Fruit fly (Drosophila melanogaster) whole organism, prepupa: ENCODE data around the gene hfp.
A peak's percentile ranks its signal among the peaks of the same experiment; 100 is the strongest.

Source experiments
- Blimp-1 ChIP-seq: fragments of 200-800 bp; sonication (Bioruptor generic); optimal IDR thresholded peaks from 3 replicates; lab custom pipeline; 2017; ENCODE audit warnings: missing biosample characterization, missing genetic modification characterization, mild to moderate bottlenecking, moderate library complexity, missing genetic modification reagents
- CG10669 ChIP-seq: fragments of 200-800 bp; sonication (Bioruptor generic); optimal IDR thresholded peaks from 3 replicates; lab custom pipeline; 2018; ENCODE audit warnings: missing biosample characterization, mild to moderate bottlenecking, missing genetic modification characterization, moderate library complexity
- CG11294 ChIP-seq: fragments of 200-800 bp; sonication (Bioruptor generic); IDR thresholded peaks from 2 replicates; pipeline ENCODE4 v1.3.6; 2022; ENCODE audit warnings: missing biosample characterization, missing genetic modification characterization
- CG11902 ChIP-seq: fragments of 200-800 bp; sonication (Bioruptor generic); optimal IDR thresholded peaks from 3 replicates; lab custom pipeline; 2016; ENCODE audit warnings: missing biosample characterization, missing genetic modification characterization
- CG1621 ChIP-seq: fragments of 200-800 bp; sonication (Bioruptor generic); optimal IDR thresholded peaks from 3 replicates; lab custom pipeline; 2018; ENCODE audit warnings: missing biosample characterization, mild to moderate bottlenecking, missing genetic modification characterization
- CG16779 ChIP-seq: fragments of 200-800 bp; sonication (Bioruptor generic); optimal IDR thresholded peaks from 3 replicates; lab custom pipeline; 2017; ENCODE audit warnings: missing biosample characterization, mild to moderate bottlenecking, missing genetic modification characterization
- CG31627 ChIP-seq: fragments of 200-800 bp; sonication (Bioruptor generic); optimal IDR thresholded peaks from 3 replicates; lab custom pipeline; 2016; ENCODE audit warnings: missing biosample characterization, missing genetic modification characterization
- CG32006 ChIP-seq: fragments of 200-800 bp; sonication (Bioruptor generic); optimal IDR thresholded peaks from 3 replicates; lab custom pipeline; 2017; ENCODE audit warnings: missing biosample characterization, mild to moderate bottlenecking, missing genetic modification characterization
- CG34406 ChIP-seq: fragments of 200-800 bp; sonication (Bioruptor generic); optimal IDR thresholded peaks from 3 replicates; lab custom pipeline; 2016; ENCODE audit warnings: missing biosample characterization, missing genetic modification characterization
- CG4318 ChIP-seq: fragments of 200-800 bp; sonication (Bioruptor generic); optimal IDR thresholded peaks from 3 replicates; lab custom pipeline; 2017; ENCODE audit warnings: missing biosample characterization, mild to moderate bottlenecking, missing genetic modification characterization
- CG6163 ChIP-seq: fragments of 200-800 bp; sonication (Bioruptor generic); IDR thresholded peaks from 3 replicates; pipeline ENCODE4 v1.3.6; 2022; ENCODE audit warnings: missing biosample characterization, missing genetic modification characterization
- CG6276 ChIP-seq: fragments of 200-800 bp; sonication (Bioruptor generic); optimal IDR thresholded peaks from 2 replicates; lab custom pipeline; 2017; ENCODE audit warnings: missing biosample characterization, mild to moderate bottlenecking, missing genetic modification characterization
- CG6792 ChIP-seq: fragments of 200-800 bp; sonication (Bioruptor generic); optimal IDR thresholded peaks from 3 replicates; lab custom pipeline; 2016; ENCODE audit warnings: missing biosample characterization, missing genetic modification characterization
- CG6808 ChIP-seq: fragments of 200-800 bp; sonication (Bioruptor generic); optimal IDR thresholded peaks from 3 replicates; lab custom pipeline; 2017; ENCODE audit warnings: missing biosample characterization, missing genetic modification characterization, mild to moderate bottlenecking, moderate library complexity, missing genetic modification reagents
- CG6854 ChIP-seq: fragments of 200-800 bp; sonication (Bioruptor generic); optimal IDR thresholded peaks from 2 replicates; lab custom pipeline; 2017; ENCODE audit warnings: missing biosample characterization, mild to moderate bottlenecking, missing genetic modification characterization
- CG7368 ChIP-seq: fragments of 200-800 bp; sonication (Bioruptor generic); optimal IDR thresholded peaks from 3 replicates; lab custom pipeline; 2016; ENCODE audit warnings: missing biosample characterization, missing genetic modification characterization
- CG8319 ChIP-seq: fragments of 200-800 bp; sonication (Bioruptor generic); optimal IDR thresholded peaks from 3 replicates; lab custom pipeline; 2016; ENCODE audit warnings: missing biosample characterization, missing genetic modification characterization
- CG9139 ChIP-seq: fragments of 200-800 bp; sonication (Bioruptor generic); optimal IDR thresholded peaks from 3 replicates; lab custom pipeline; 2017; ENCODE audit warnings: missing biosample characterization, mild to moderate bottlenecking, missing genetic modification characterization
- Eip75B ChIP-seq: fragments of 200-800 bp; sonication (Bioruptor generic); optimal IDR thresholded peaks from 3 replicates; lab custom pipeline; 2016; ENCODE audit warnings: missing biosample characterization, missing genetic modification characterization
- Eip78C ChIP-seq: fragments of 200-800 bp; sonication (Bioruptor generic); peaks from one replicate; lab custom pipeline; 2016; ENCODE audit warnings: missing biosample characterization, missing genetic modification characterization
- Eip93F ChIP-seq: fragments of 200-800 bp; sonication (Bioruptor generic); optimal IDR thresholded peaks from 2 replicates; lab custom pipeline; 2016; ENCODE audit warnings: missing biosample characterization, mild to moderate bottlenecking, missing genetic modification characterization
- Ets21C ChIP-seq: fragments of 200-800 bp; sonication (Bioruptor generic); optimal IDR thresholded peaks from 3 replicates; lab custom pipeline; 2016; ENCODE audit warnings: missing biosample characterization, missing genetic modification characterization
- Gug ChIP-seq: fragments of 200-800 bp; sonication (Bioruptor generic); IDR thresholded peaks from 2 replicates; pipeline ENCODE4 v1.3.6; 2022; ENCODE audit warnings: missing biosample characterization, missing genetic modification characterization
- Hr38 ChIP-seq: sonication (Bioruptor generic); optimal IDR thresholded peaks from 2 replicates; lab custom pipeline; 2016; ENCODE audit warnings: missing biosample characterization, missing genetic modification characterization
- Hr39 ChIP-seq: fragments of 200-800 bp; sonication (Bioruptor generic); optimal IDR thresholded peaks from 2 replicates; lab custom pipeline; 2016; ENCODE audit warnings: missing biosample characterization, missing genetic modification characterization
- Hr4 ChIP-seq: fragments of 200-800 bp; sonication (Bioruptor generic); optimal IDR thresholded peaks from 3 replicates; lab custom pipeline; 2016; ENCODE audit warnings: missing biosample characterization, missing genetic modification characterization
- Met ChIP-seq: fragments of 200-800 bp; sonication (Bioruptor generic); optimal IDR thresholded peaks from 3 replicates; lab custom pipeline; 2016; ENCODE audit warnings: missing biosample characterization, missing genetic modification characterization
- Sox102F ChIP-seq: fragments of 200-800 bp; sonication (Bioruptor generic); optimal IDR thresholded peaks from 2 replicates; lab custom pipeline; 2016; ENCODE audit warnings: missing biosample characterization, mild to moderate bottlenecking, missing genetic modification characterization
- Sox15 ChIP-seq: fragments of 200-800 bp; sonication (Bioruptor generic); optimal IDR thresholded peaks from 3 replicates; lab custom pipeline; 2016; ENCODE audit warnings: missing biosample characterization, missing genetic modification characterization
- achi ChIP-seq: fragments of 200-800 bp; sonication (Bioruptor generic); optimal IDR thresholded peaks from 3 replicates; lab custom pipeline; 2016; ENCODE audit warnings: missing biosample characterization, missing genetic modification characterization
- acj6 ChIP-seq: fragments of 200-800 bp; sonication (Bioruptor generic); optimal IDR thresholded peaks from 3 replicates; lab custom pipeline; 2016; ENCODE audit warnings: missing biosample characterization, missing genetic modification characterization
- dac ChIP-seq: fragments of 200-800 bp; sonication (Bioruptor generic); optimal IDR thresholded peaks from 2 replicates; lab custom pipeline; 2017; ENCODE audit warnings: missing biosample characterization, mild to moderate bottlenecking, missing genetic modification characterization
- dsx ChIP-seq: fragments of 200-800 bp; optimal IDR thresholded peaks from 3 replicates; lab custom pipeline; 2019; ENCODE audit warnings: missing biosample characterization, mild to moderate bottlenecking, missing genetic modification characterization, moderate library complexity; ENCODE audit not compliant: poor library complexity, severe bottlenecking
- eg ChIP-seq: fragments of 200-800 bp; sonication (Bioruptor generic); IDR thresholded peaks from 3 replicates; pipeline ENCODE4 v1.3.6; 2022; ENCODE audit warnings: missing biosample characterization, missing genetic modification characterization
- fd59A ChIP-seq: fragments of 200-800 bp; sonication (Bioruptor generic); optimal IDR thresholded peaks from 2 replicates; lab custom pipeline; 2017; ENCODE audit warnings: missing biosample characterization, mild to moderate bottlenecking, missing genetic modification characterization, missing genetic modification reagents
- fd85E ChIP-seq: fragments of 200-800 bp; sonication (Bioruptor generic); optimal IDR thresholded peaks from 3 replicates; lab custom pipeline; 2016; ENCODE audit warnings: missing biosample characterization, missing genetic modification characterization
- fkh ChIP-seq: fragments of 200-800 bp; sonication (Bioruptor generic); optimal IDR thresholded peaks from 3 replicates; lab custom pipeline; 2017; ENCODE audit warnings: missing biosample characterization, mild to moderate bottlenecking, missing genetic modification characterization, moderate library complexity
- lz ChIP-seq: fragments of 200-800 bp; sonication (Bioruptor generic); optimal IDR thresholded peaks from 3 replicates; lab custom pipeline; 2016; ENCODE audit warnings: missing biosample characterization, missing genetic modification characterization
- net ChIP-seq: fragments of 200-800 bp; sonication (Bioruptor generic); optimal IDR thresholded peaks from 3 replicates; lab custom pipeline; 2016; ENCODE audit warnings: missing biosample characterization, missing genetic modification characterization
- pdm3 ChIP-seq: fragments of 200-800 bp; sonication (Bioruptor generic); optimal IDR thresholded peaks from 3 replicates; lab custom pipeline; 2016; ENCODE audit warnings: missing biosample characterization, missing genetic modification characterization
- salr ChIP-seq, 2 experiments: fragments of 200-800 bp; sonication (Bioruptor generic); optimal IDR thresholded peaks; 3 replicates each; lab custom pipeline; 2016 to 2018; ENCODE audit warnings: missing biosample characterization in 2 of 2, missing genetic modification characterization in 2 of 2, mild to moderate bottlenecking in 1 of 2
- spab ChIP-seq: fragments of 200-800 bp; sonication (Bioruptor generic); optimal IDR thresholded peaks from 2 replicates; lab custom pipeline; 2017; ENCODE audit warnings: missing biosample characterization, mild to moderate bottlenecking, missing genetic modification characterization, missing genetic modification reagents
- ss ChIP-seq, 2 experiments: fragments of 200-800 bp; sonication (Bioruptor generic); optimal IDR thresholded peaks; 2 replicates in 1 of 2; 3 replicates in 1 of 2; lab custom pipeline; 2017 to 2018; ENCODE audit warnings: mild to moderate bottlenecking in 2 of 2, missing biosample characterization in 2 of 2, missing genetic modification characterization in 2 of 2, moderate library complexity in 1 of 2
- topi ChIP-seq: fragments of 200-800 bp; sonication (Bioruptor generic); optimal IDR thresholded peaks from 3 replicates; lab custom pipeline; 2016; ENCODE audit warnings: missing biosample characterization, missing genetic modification characterization
- vri ChIP-seq: fragments of 200-800 bp; sonication (Bioruptor generic); optimal IDR thresholded peaks from 3 replicates; lab custom pipeline; 2016; ENCODE audit warnings: missing biosample characterization, mild to moderate bottlenecking, missing genetic modification characterization

Gene hfp

DNA sequence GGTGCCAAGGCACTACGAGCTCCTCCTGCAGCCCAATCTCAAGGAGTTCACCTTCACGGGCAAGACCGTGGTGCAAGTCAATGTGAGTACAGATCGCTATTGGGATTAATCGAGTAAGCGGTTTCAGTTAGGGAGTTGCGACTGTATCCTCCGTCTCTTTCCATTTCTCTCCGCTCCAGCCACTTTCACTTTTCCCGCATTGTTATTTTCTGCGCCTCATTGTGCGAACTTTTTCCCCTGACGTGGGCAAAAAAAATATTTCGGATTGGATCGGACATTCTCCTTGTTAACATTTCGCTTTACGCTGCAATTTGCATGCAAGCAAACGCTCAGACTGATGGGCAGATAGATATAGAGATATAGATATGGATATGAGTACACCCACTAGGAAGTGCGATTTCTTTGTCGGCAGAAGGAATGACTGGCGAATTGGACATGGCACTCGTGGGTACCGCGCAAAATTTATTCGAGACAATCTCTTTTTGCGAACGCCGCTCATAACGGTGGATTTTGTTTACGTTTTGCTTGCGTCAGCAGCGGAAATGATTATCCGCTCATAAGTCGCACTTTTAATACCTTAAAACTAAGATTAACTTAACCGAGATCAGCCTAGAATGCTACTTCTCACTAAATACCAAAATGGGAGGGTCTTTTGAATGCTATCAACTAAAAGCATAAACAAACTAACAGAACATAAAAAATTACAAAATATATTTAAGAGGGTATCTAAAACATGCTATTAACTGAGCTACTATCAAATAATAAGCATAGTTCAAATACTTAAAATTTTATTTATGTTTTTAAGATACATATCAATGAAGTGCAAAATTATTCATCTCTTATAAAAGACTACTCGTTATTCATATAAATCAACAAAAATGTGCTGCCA, 16.6 kb upstream of the hfp start (continued):
- TF ChIP-seq CG6854, result no peak
- no peak for TF ChIP-seq Eip78C (GFP tag; lab: Kevin White, UChicago)
- no peak for TF ChIP-seq CG34406
- TF ChIP-seq CG10669 (GFP tag; lab: Kevin White, UChicago), result no peak
- TF ChIP-seq fkh (GFP tag; lab: Kevin White, UChicago), result no peak
- peak; percentile 45 for TF ChIP-seq CG11902
- TF ChIP-seq Hr38 (GFP tag; lab: Kevin White, UChicago), result no peak
- TF ChIP-seq lz, result no peak
- no peak for TF ChIP-seq ss (GFP tag; optimal IDR thresholded peaks at IDR 0.05; lab: Kevin White, UChicago)
- no peak for TF ChIP-seq Sox102F
- TF ChIP-seq net (GFP tag; lab: Kevin White, UChicago), result no peak
- peak; percentile 43; the same call in 1 of the 3 replicates for TF ChIP-seq eg (GFP tag; lab: Robert Waterston, UW)
- TF ChIP-seq fd85E (GFP tag; lab: Kevin White, UChicago), result no peak
- peak; percentile 48 for TF ChIP-seq CG6276 (GFP tag; lab: Kevin White, UChicago)
- peak; percentile 5 for TF ChIP-seq CG6792 (GFP tag; lab: Kevin White, UChicago)
- no peak for TF ChIP-seq pdm3 (GFP tag; lab: Kevin White, UChicago)
- no peak for TF ChIP-seq CG32006
- TF ChIP-seq Hr39 (GFP tag; lab: Kevin White, UChicago), result no peak
- TF ChIP-seq Blimp-1, result peak; percentile 93
- TF ChIP-seq vri (GFP tag; lab: Kevin White, UChicago), result no peak
- TF ChIP-seq dac (GFP tag; lab: Kevin White, UChicago), result no peak
- TF ChIP-seq CG11294 (GFP tag; lab: Robert Waterston, UW), result no peak
- no peak for TF ChIP-seq Eip75B
- no peak for TF ChIP-seq Met
- no peak for TF ChIP-seq fd59A (GFP tag; lab: Kevin White, UChicago)
- TF ChIP-seq acj6 (GFP tag; lab: Kevin White, UChicago), result no peak
- TF ChIP-seq, all 60 proteins: peak for 11

dm6 chr3L:1517274-1518047, 15.1 kb upstream of the hfp start:
- no peak for TF ChIP-seq CG16779 (tag; lab: Kevin White, UChicago)
- no peak for TF ChIP-seq spab (GFP tag; lab: Kevin White, UChicago)
- TF ChIP-seq CG4318 (GFP tag; lab: Kevin White, UChicago), result no peak
- TF ChIP-seq Hr4 (GFP tag; lab: Kevin White, UChicago), result peak; percentile 76
- peak; percentile 64 for TF ChIP-seq vri (GFP tag; lab: Kevin White, UChicago)
- TF ChIP-seq CG8319 (GFP tag; lab: Kevin White, UChicago), result peak; percentile 57
- peak; percentile 79 for TF ChIP-seq Met
- peak; percentile 75 for TF ChIP-seq achi (GFP tag; lab: Kevin White, UChicago)
- peak; percentile 80 for TF ChIP-seq CG31627 (GFP tag; lab: Kevin White, UChicago)
- TF ChIP-seq CG1621, result peak; percentile 49
- peak; percentile 45 for TF ChIP-seq CG9139 (GFP tag; lab: Kevin White, UChicago)
- no peak for TF ChIP-seq fkh (GFP tag; lab: Kevin White, UChicago)
- TF ChIP-seq CG11294 (GFP tag; lab: Robert Waterston, UW), result peak; percentile 56; the same call in 1 of the 2 replicates
- peak; percentile 60 for TF ChIP-seq Eip75B
- TF ChIP-seq Ets21C, result peak; percentile 57
- peak; percentile 42 to 47 for TF ChIP-seq salr (GFP tag; optimal IDR thresholded peaks at IDR 0.05; lab: Kevin White, UChicago)
- TF ChIP-seq CG6808 (GFP tag; lab: Kevin White, UChicago), result peak; percentile 19
- TF ChIP-seq CG6163 (GFP tag; lab: Robert Waterston, UW), result peak; percentile 89
- no peak for TF ChIP-seq dsx (GFP tag; lab: Kevin White, UChicago)
- TF ChIP-seq CG6792 (GFP tag; lab: Kevin White, UChicago), result peak; percentile 65
- peak; percentile 74 for TF ChIP-seq CG7368
- TF ChIP-seq CG6854, result peak; percentile 59
- TF ChIP-seq pdm3 (GFP tag; lab: Kevin White, UChicago), result no peak
- TF ChIP-seq acj6 (GFP tag; lab: Kevin White, UChicago), result peak; percentile 80
- peak; percentile 78 for TF ChIP-seq Hr39 (GFP tag; lab: Kevin White, UChicago)
- TF ChIP-seq CG11902, result peak; percentile 42
- peak; percentile 74 for TF ChIP-seq Gug (GFP tag; lab: Robert Waterston, UW)
- peak; percentile 81 for TF ChIP-seq net (GFP tag; lab: Kevin White, UChicago)
- peak; percentile 79 for TF ChIP-seq Sox102F
- TF ChIP-seq topi (GFP tag; lab: Kevin White, UChicago), result peak; percentile 72
- TF ChIP-seq fd59A (GFP tag; lab: Kevin White, UChicago), result peak; percentile 21
- TF ChIP-seq Sox15 (GFP tag; lab: Kevin White, UChicago), result peak; percentile 44
- no peak for TF ChIP-seq Eip93F (GFP tag; lab: Kevin White, UChicago)
